Fruit fly (Drosophila melanogaster) whole organism, embryonic: ENCODE measurements around the gene Rbp.

Experiments used
- Abd-B ChIP-seq: fragments of 200-800 bp; sonication (Bioruptor generic); optimal IDR thresholded peaks from 2 replicates; lab custom pipeline; 2018; ENCODE audit warnings: missing biosample characterization, mild to moderate bottlenecking, missing genetic modification characterization, moderate library complexity
- Antp ChIP-seq: fragments of 200-800 bp; sonication (Bioruptor generic); optimal IDR thresholded peaks from 3 replicates; lab custom pipeline; 2016; ENCODE audit warnings: missing biosample characterization, missing genetic modification characterization
- CG1024 ChIP-seq: fragments of 200-800 bp; sonication (Bioruptor generic); IDR thresholded peaks from 2 replicates; pipeline ENCODE4 v1.3.6; 2022; ENCODE audit warnings: missing biosample characterization, missing genetic modification characterization
- CG11398 ChIP-seq: fragments of 200-800 bp; sonication (Bioruptor generic); optimal IDR thresholded peaks from 2 replicates; lab custom pipeline; 2016; ENCODE audit warnings: missing biosample characterization, missing genetic modification characterization
- CG11696 ChIP-seq: fragments of 200-800 bp; sonication (Bioruptor generic); IDR thresholded peaks from 2 replicates; pipeline ENCODE4 v1.3.6; 2022; ENCODE audit warnings: missing biosample characterization, missing genetic modification characterization
- CG13287 ChIP-seq: fragments of 200-800 bp; sonication (Bioruptor generic); IDR thresholded peaks from 2 replicates; pipeline ENCODE4 v1.3.6; 2022; ENCODE audit warnings: missing biosample characterization, missing genetic modification characterization; ENCODE audit not compliant: partially characterized antibody
- CG13894 ChIP-seq: fragments of 200-800 bp; sonication (Bioruptor generic); optimal IDR thresholded peaks from 3 replicates; lab custom pipeline; 2018; ENCODE audit warnings: missing biosample characterization, mild to moderate bottlenecking, missing genetic modification characterization, moderate library complexity
- CG14050 ChIP-seq: fragments of 200-800 bp; sonication (Bioruptor generic); IDR thresholded peaks from 3 replicates; pipeline ENCODE4 v1.3.6; 2022; ENCODE audit warnings: missing biosample characterization, missing genetic modification characterization
- CG14965 ChIP-seq: fragments of 200-800 bp; sonication (Bioruptor generic); optimal IDR thresholded peaks from 2 replicates; lab custom pipeline; 2016; ENCODE audit warnings: missing biosample characterization, missing genetic modification characterization, borderline replicate concordance
- CG17802 ChIP-seq: fragments of 200-800 bp; sonication (Bioruptor generic); optimal IDR thresholded peaks from 2 replicates; lab custom pipeline; 2018; ENCODE audit warnings: missing biosample characterization, mild to moderate bottlenecking, missing genetic modification characterization, moderate library complexity
- CG18476 ChIP-seq: fragments of 200-800 bp; sonication (Bioruptor generic); optimal IDR thresholded peaks from 2 replicates; lab custom pipeline; 2016; ENCODE audit warnings: missing biosample characterization, mild to moderate bottlenecking, missing genetic modification characterization
- CG18599 ChIP-seq: fragments of 200-800 bp; sonication (Bioruptor generic); optimal IDR thresholded peaks from 3 replicates; lab custom pipeline; 2017; ENCODE audit warnings: missing biosample characterization, missing genetic modification characterization, mild to moderate bottlenecking, moderate library complexity, missing genetic modification reagents
- CG42726 ChIP-seq: fragments of 200-800 bp; sonication (Bioruptor generic); IDR thresholded peaks from 2 replicates; pipeline ENCODE4 v1.3.6; 2022; ENCODE audit warnings: missing biosample characterization, missing genetic modification characterization; ENCODE audit not compliant: partially characterized antibody
- CG4424 ChIP-seq: fragments of 200-800 bp; sonication (Bioruptor generic); optimal IDR thresholded peaks from 3 replicates; lab custom pipeline; 2016; ENCODE audit warnings: missing biosample characterization, missing genetic modification characterization
- CG4707 ChIP-seq: fragments of 200-800 bp; sonication (Bioruptor generic); optimal IDR thresholded peaks from 2 replicates; lab custom pipeline; 2018; ENCODE audit warnings: missing biosample characterization, mild to moderate bottlenecking, missing genetic modification characterization, moderate library complexity
- CG5953 ChIP-seq: fragments of 200-800 bp; sonication (Bioruptor generic); IDR thresholded peaks from 2 replicates; pipeline ENCODE4 v1.3.6; 2022; ENCODE audit warnings: missing biosample characterization, missing genetic modification characterization
- CG6175 ChIP-seq: fragments of 200-800 bp; sonication (Bioruptor generic); IDR thresholded peaks from 3 replicates; pipeline ENCODE4 v1.3.6; 2022; ENCODE audit warnings: missing biosample characterization, missing genetic modification characterization
- CG6254 ChIP-seq: fragments of 200-800 bp; sonication (Bioruptor generic); optimal IDR thresholded peaks from 3 replicates; lab custom pipeline; 2017; ENCODE audit warnings: mild to moderate bottlenecking, missing biosample characterization, missing genetic modification reagents, missing genetic modification characterization
- CG9215 ChIP-seq: fragments of 200-800 bp; sonication (Bioruptor generic); IDR thresholded peaks from 2 replicates; pipeline ENCODE4 v1.3.6; 2022; ENCODE audit warnings: missing biosample characterization, missing genetic modification characterization
- CG9727 ChIP-seq: fragments of 200-800 bp; sonication (Bioruptor generic); optimal IDR thresholded peaks from 3 replicates; lab custom pipeline; 2017; ENCODE audit warnings: missing biosample characterization, mild to moderate bottlenecking, missing genetic modification characterization
- CG9876 ChIP-seq: fragments of 200-800 bp; sonication (Bioruptor generic); optimal IDR thresholded peaks from 2 replicates; lab custom pipeline; 2016; ENCODE audit warnings: missing biosample characterization, missing genetic modification characterization
- D19A ChIP-seq: fragments of 200-800 bp; optimal IDR thresholded peaks from 3 replicates; lab custom pipeline; 2019; ENCODE audit warnings: missing biosample characterization, mild to moderate bottlenecking, missing genetic modification characterization, moderate library complexity
- Doc2 ChIP-seq: fragments of 200-800 bp; sonication (Bioruptor generic); IDR thresholded peaks from 2 replicates; pipeline ENCODE4 v1.3.6; 2022; ENCODE audit warnings: missing biosample characterization, missing genetic modification characterization
- GATAe ChIP-seq: fragments of 200-800 bp; sonication (Bioruptor generic); conservative IDR thresholded peaks from 2 replicates; pipeline ENCODE4 v1.3.6; 2022; ENCODE audit warnings: missing biosample characterization, missing genetic modification characterization
- HLHmδ ChIP-seq: fragments of 200-800 bp; sonication (Bioruptor generic); optimal IDR thresholded peaks from 2 replicates; lab custom pipeline; 2018; ENCODE audit warnings: missing biosample characterization, mild to moderate bottlenecking, missing genetic modification characterization, moderate library complexity
- Hmx ChIP-seq: fragments of 200-800 bp; sonication (Bioruptor generic); optimal IDR thresholded peaks from 2 replicates; lab custom pipeline; 2016; ENCODE audit warnings: missing biosample characterization, missing genetic modification characterization
- Hr39 ChIP-seq: fragments of >200 bp; optimal IDR thresholded peaks from 2 replicates; lab custom pipeline; 2017
- Lim3 ChIP-seq: fragments of 200-800 bp; sonication (Bioruptor generic); IDR thresholded peaks from 2 replicates; pipeline ENCODE4 v1.3.6; 2022; ENCODE audit warnings: missing biosample characterization, missing genetic modification characterization
- MTF-1 ChIP-seq: fragments of 200-800 bp; sonication (Bioruptor generic); optimal IDR thresholded peaks from 2 replicates; lab custom pipeline; 2018; ENCODE audit warnings: missing biosample characterization, mild to moderate bottlenecking, missing genetic modification characterization, borderline replicate concordance
- PHDP ChIP-seq: fragments of 200-800 bp; sonication (Bioruptor generic); optimal IDR thresholded peaks from 3 replicates; lab custom pipeline; 2018; ENCODE audit warnings: missing biosample characterization, mild to moderate bottlenecking, missing genetic modification characterization, moderate library complexity
- Rx ChIP-seq: fragments of 200-800 bp; sonication (Bioruptor generic); IDR thresholded peaks from 2 replicates; pipeline ENCODE4 v1.3.6; 2022; ENCODE audit warnings: missing biosample characterization, missing genetic modification characterization
- Sox100B ChIP-seq: fragments of 200-800 bp; sonication (Bioruptor generic); optimal IDR thresholded peaks from 3 replicates; lab custom pipeline; 2018; ENCODE audit warnings: missing biosample characterization, mild to moderate bottlenecking, missing genetic modification characterization
- Taf1 ChIP-seq: fragments of 200-800 bp; sonication (Bioruptor generic); IDR thresholded peaks from 2 replicates; pipeline ENCODE4 v1.3.6; 2022; ENCODE audit warnings: missing biosample characterization, missing genetic modification characterization
- al ChIP-seq: fragments of 200-800 bp; sonication (Bioruptor generic); IDR thresholded peaks from 2 replicates; pipeline ENCODE4 v1.3.6; 2022; ENCODE audit warnings: missing biosample characterization, missing genetic modification characterization
- bab2 ChIP-seq: fragments of 200-800 bp; sonication (Bioruptor generic); optimal IDR thresholded peaks from 2 replicates; lab custom pipeline; 2016; ENCODE audit warnings: missing biosample characterization, missing genetic modification characterization
- caup ChIP-seq: fragments of 200-800 bp; sonication (Bioruptor generic); optimal IDR thresholded peaks from 3 replicates; lab custom pipeline; 2017; ENCODE audit warnings: missing biosample characterization, mild to moderate bottlenecking, missing genetic modification characterization, moderate library complexity; ENCODE audit not compliant: severe bottlenecking
- disco-r ChIP-seq: fragments of 200-800 bp; sonication (Bioruptor generic); optimal IDR thresholded peaks from 2 replicates; lab custom pipeline; 2016; ENCODE audit warnings: missing biosample characterization, missing genetic modification characterization
- en ChIP-seq: fragments of 200-800 bp; sonication (Bioruptor generic); optimal IDR thresholded peaks from 2 replicates; lab custom pipeline; 2016; ENCODE audit warnings: missing biosample characterization, missing genetic modification characterization
- esg ChIP-seq: fragments of 200-800 bp; sonication (Bioruptor generic); conservative IDR thresholded peaks from 2 replicates; pipeline ENCODE4 v1.3.6; 2022; ENCODE audit warnings: missing biosample characterization, missing genetic modification characterization
- ftz-f1 ChIP-seq: fragments of 200-800 bp; sonication (Bioruptor generic); optimal IDR thresholded peaks from 2 replicates; lab custom pipeline; 2016; ENCODE audit warnings: missing biosample characterization, missing genetic modification characterization
- kay ChIP-seq: fragments of 200-800 bp; sonication (Bioruptor generic); optimal IDR thresholded peaks from 2 replicates; lab custom pipeline; 2016; ENCODE audit warnings: missing biosample characterization, missing genetic modification characterization
- lola ChIP-seq, 3 experiments: fragments of >200 bp in 2 of 3; fragments of 200-800 bp in 1 of 3; sonication (Bioruptor generic) in 1 of 3; optimal IDR thresholded peaks; 2 replicates each; lab custom pipeline; 2017 to 2019; ENCODE audit warnings: missing biosample characterization in 3 of 3, missing genetic modification characterization in 3 of 3, mild to moderate bottlenecking in 1 of 3, moderate library complexity in 1 of 3
- maf-S ChIP-seq: fragments of 200-800 bp; sonication (Bioruptor generic); optimal IDR thresholded peaks from 2 replicates; lab custom pipeline; 2016; ENCODE audit warnings: missing biosample characterization, missing genetic modification characterization
- prd ChIP-seq, 3 experiments: fragments of >200 bp in 2 of 3; fragments of 200-800 bp in 1 of 3; sonication (Bioruptor generic) in 1 of 3; optimal IDR thresholded peaks in 2 of 3; IDR thresholded peaks in 1 of 3; 2 replicates in 2 of 3; 3 replicates in 1 of 3; pipeline versions ENCODE4 v1.3.6 to Lab custom; 2017 to 2022; ENCODE audit warnings: missing biosample characterization in 1 of 3, missing genetic modification characterization in 1 of 3
- pum ChIP-seq: fragments of 200-800 bp; sonication (Bioruptor generic); optimal IDR thresholded peaks from 2 replicates; lab custom pipeline; 2016; ENCODE audit warnings: missing biosample characterization, missing genetic modification characterization
- sd ChIP-seq: fragments of 200-800 bp; sonication (Bioruptor generic); optimal IDR thresholded peaks from 3 replicates; lab custom pipeline; 2018; ENCODE audit warnings: missing biosample characterization, mild to moderate bottlenecking, missing genetic modification characterization, moderate library complexity
- slou ChIP-seq: fragments of 200-800 bp; sonication (Bioruptor generic); optimal IDR thresholded peaks from 3 replicates; lab custom pipeline; 2016; ENCODE audit warnings: missing biosample characterization, missing genetic modification characterization
- sug ChIP-seq: fragments of 200-800 bp; optimal IDR thresholded peaks from 2 replicates; lab custom pipeline; 2019; ENCODE audit warnings: missing biosample characterization, mild to moderate bottlenecking, missing genetic modification characterization, moderate library complexity
- tap ChIP-seq: fragments of 200-800 bp; optimal IDR thresholded peaks from 3 replicates; lab custom pipeline; 2019; ENCODE audit warnings: missing biosample characterization, mild to moderate bottlenecking, missing genetic modification characterization, moderate library complexity
- tgo ChIP-seq: fragments of 200-800 bp; sonication (Bioruptor generic); IDR thresholded peaks from 3 replicates; pipeline ENCODE4 v1.3.6; 2022; ENCODE audit warnings: missing biosample characterization, missing genetic modification characterization
- tio ChIP-seq: fragments of 200-800 bp; sonication (Bioruptor generic); optimal IDR thresholded peaks from 2 replicates; lab custom pipeline; 2017; ENCODE audit warnings: missing biosample characterization, missing genetic modification characterization, inconsistent platforms

Rbp gene

DNA sequence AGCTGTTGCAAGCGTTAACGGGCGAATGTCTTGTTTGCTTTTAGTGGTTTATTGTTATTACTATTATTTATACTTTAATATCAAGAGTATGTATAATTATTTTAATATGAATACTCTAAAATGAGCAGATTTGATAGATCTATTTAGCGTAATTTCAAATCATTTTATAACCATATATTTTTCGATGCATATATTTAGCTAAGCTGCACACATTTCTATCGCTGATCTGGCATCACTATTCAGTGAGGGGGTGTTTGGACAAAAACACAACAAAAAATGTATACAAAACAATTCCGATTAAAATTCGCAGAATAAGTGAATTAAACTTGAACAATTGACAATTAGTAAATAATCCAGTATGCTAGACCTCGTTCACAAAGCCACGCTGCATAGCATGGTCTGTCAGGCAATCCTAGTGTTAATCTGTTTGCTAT, 23.4 kb upstream of the Rbp start, which contains the start of the genes Trs33 and Tmtc4 (continued):
- TF ChIP-seq al (no peak), CG14965 (no peak), CG11696 (GFP tag; lab: Robert Waterston, UW) (no peak), disco-r (GFP tag; lab: Kevin White, UChicago) (no peak), tap (tag; lab: Kevin White, UChicago) (no peak), D19A (peak; percentile 15), CG5953 (no peak), Rx (no peak), sd (tag; lab: Kevin White, UChicago) (peak; percentile 42), caup (no peak), prd (optimal IDR thresholded peaks at IDR 0.05; lab: Kevin White, UChicago) (no peak), prd (GFP tag; IDR thresholded peaks at IDR 0.05; lab: Robert Waterston, UW) (no peak), CG14050 (GFP tag; lab: Robert Waterston, UW) (no peak), tgo (GFP tag; lab: Robert Waterston, UW) (no peak), lola (GFP tag; optimal IDR thresholded peaks at IDR 0.05; lab: Kevin White, UChicago) (peak in 1 of 3 experiments; percentile 40), Lim3 (GFP tag; lab: Robert Waterston, UW) (no peak), bab2 (GFP tag; lab: Kevin White, UChicago) (no peak), CG9876 (GFP tag; lab: Kevin White, UChicago) (no peak), Antp (GFP tag; lab: Kevin White, UChicago) (no peak), Hmx (GFP tag; lab: Kevin White, UChicago) (no peak), CG4424 (GFP tag; lab: Kevin White, UChicago) (peak; percentile 26), tio (GFP tag; lab: Kevin White, UChicago) (no peak), CG18599 (GFP tag; lab: Kevin White, UChicago) (peak; percentile 37), CG18476 (GFP tag; lab: Kevin White, UChicago) (no peak), Abd-B (GFP tag; lab: Kevin White, UChicago) (no peak), Sox100B (GFP tag; lab: Kevin White, UChicago) (no peak), slou (GFP tag; lab: Kevin White, UChicago) (no peak), Doc2 (GFP tag; lab: Robert Waterston, UW) (no peak), CG9727 (no peak), GATAe (GFP tag; lab: Robert Waterston, UW) (no peak), kay (GFP tag; lab: Kevin White, UChicago) (no peak), CG11398 (GFP tag; lab: Kevin White, UChicago) (no peak), Taf1 (GFP tag; lab: Robert Waterston, UW) (no peak), ftz-f1 (GFP tag; lab: Kevin White, UChicago) (no peak), Hr39 (lab: Kevin White, UChicago) (no peak), HLHmδ (GFP tag; lab: Kevin White, UChicago) (no peak), CG13287 (GFP tag; lab: Robert Waterston, UW) (no peak; the same call in 1 of the 2 replicates), PHDP (tag; lab: Kevin White, UChicago) (peak; percentile 51), sug (tag; lab: Kevin White, UChicago) (peak; percentile 74), CG13894 (no peak), CG6175 (GFP tag; lab: Robert Waterston, UW) (no peak), CG4707 (GFP tag; lab: Kevin White, UChicago) (no peak), CG1024 (GFP tag; lab: Robert Waterston, UW) (no peak), maf-S (GFP tag; lab: Kevin White, UChicago) (no peak), CG6254 (GFP tag; lab: Kevin White, UChicago) (no peak), CG17802 (tag; lab: Kevin White, UChicago) (no peak), pum (GFP tag; lab: Kevin White, UChicago) (no peak), esg (GFP tag; lab: Robert Waterston, UW) (no peak), MTF-1 (GFP tag; lab: Kevin White, UChicago) (no peak), CG42726 (GFP tag; lab: Robert Waterston, UW) (no peak), en (no peak), CG9215 (GFP tag; lab: Robert Waterston, UW) (no peak)
